Worm (Caenorhabditis elegans): ENCODE measurements around the gene E_BE45912.2.

E_BE45912.2 gene

DNA sequence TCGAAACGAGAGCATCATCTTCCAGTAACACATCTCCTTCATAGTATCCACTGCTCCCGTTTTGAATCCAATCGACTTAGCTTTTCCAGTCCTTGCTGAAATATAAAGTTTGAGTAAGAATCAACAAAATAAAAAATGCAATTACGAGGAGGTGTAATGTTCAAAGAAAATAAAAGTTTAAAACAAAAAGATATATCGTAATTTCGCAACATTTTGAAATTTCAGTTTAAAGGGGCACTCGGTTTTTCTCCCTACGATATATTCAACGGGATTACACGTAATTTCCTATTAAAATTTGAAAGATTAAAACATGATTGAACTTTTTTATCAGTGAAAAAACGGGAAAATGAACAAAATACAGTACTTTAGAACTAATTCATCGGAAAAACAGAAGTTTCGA lies 14.8 kb downstream of the E_BE45912.2 start, which contains the start of gene Y34F4.3:
TSS of gene Y34F4.3 (minus strand) at position 101 of the 400 bp plus-strand sequence.
- no peak for TF ChIP-seq unc-62 (GFP tag; optimal IDR thresholded peaks at IDR 0.05)

DNA sequence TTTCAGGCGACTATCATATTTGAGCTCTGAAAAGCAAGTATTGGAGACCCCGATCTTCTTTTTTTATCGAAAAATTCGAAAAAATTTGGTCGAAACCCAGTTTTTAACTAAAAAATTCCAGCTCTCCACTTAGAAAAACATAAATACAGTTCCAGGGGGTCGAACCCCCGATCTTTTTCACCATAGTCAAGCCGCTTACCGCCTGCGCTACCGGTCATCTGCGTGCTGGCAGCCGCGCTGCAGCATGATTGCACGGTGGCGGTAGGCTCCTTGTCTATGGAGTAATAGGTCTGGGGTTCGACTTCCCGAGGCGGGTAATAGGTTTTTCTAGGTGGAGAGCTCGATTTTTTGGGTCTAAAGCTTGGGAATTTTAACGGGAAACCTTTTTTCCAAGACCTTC lies 21.1 kb downstream of the E_BE45912.2 start, which contains the start of gene clc-24:
TSS of gene clc-24 (plus strand) at position 263 of the 400 bp plus-strand sequence.
- no peak for TF ChIP-seq unc-62 (GFP tag; optimal IDR thresholded peaks at IDR 0.05)

DNA sequence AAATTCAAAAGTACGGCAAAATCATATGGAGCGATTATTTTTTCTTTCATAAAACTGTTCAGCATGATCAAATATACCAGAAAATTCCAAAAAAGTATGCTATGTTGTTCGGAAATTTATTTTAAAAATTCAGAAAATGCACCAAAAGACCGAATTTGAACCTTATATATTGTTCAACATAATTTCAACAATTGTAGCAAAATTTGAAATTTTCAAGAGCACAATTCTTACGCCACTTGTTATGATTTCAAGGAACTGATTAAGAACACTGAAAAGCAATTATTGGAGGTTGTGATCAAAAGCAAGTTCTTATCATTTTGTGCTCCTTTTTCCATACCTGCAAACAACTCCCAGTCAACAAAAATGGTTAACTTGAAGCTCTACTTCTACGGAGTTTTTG lies 22.8 kb downstream of the E_BE45912.2 start, which contains the start of gene clc-27:
TSS of gene clc-27 (plus strand) at position 301 of the 400 bp plus-strand sequence.
- no peak for TF ChIP-seq unc-62 (GFP tag; optimal IDR thresholded peaks at IDR 0.05)

DNA sequence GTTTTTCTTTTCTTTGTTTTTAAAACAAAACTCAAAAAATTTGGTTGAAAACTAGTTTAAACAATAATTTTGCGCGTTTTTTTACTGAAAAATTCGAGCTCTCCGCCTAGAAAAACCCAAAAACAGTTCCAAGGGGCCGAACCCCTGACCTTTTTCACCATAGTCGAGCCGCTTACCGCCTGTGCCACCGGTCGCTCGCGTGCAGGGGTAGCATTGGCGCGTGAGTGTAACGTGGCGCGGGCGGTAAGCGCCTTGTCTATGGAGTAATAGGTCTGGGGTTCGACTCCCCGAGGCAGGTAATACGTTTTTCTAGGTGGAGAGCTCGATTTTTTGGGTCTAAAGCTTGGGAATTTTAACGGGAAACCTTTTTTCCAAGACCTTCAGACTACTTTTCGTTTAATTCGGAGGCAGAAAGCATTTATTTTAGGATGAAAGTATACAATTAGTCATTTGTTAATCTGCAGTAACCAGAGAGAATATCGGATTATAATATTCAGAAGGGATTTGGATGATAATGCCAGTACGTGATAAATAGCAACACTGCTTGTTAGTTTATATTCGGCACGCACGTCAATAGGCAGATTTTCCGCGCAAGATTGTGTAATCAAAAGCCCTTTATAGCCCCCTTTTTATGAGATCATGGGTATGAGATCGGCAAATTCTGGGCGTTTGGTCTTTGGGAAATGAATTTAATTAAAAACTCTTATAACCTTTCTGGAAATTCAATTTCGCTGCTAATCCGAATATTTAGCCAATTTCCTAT lies 23.6 kb downstream of the E_BE45912.2 start:
- TF ChIP-seq unc-62 (GFP tag; optimal IDR thresholded peaks at IDR 0.05): no peak

DNA sequence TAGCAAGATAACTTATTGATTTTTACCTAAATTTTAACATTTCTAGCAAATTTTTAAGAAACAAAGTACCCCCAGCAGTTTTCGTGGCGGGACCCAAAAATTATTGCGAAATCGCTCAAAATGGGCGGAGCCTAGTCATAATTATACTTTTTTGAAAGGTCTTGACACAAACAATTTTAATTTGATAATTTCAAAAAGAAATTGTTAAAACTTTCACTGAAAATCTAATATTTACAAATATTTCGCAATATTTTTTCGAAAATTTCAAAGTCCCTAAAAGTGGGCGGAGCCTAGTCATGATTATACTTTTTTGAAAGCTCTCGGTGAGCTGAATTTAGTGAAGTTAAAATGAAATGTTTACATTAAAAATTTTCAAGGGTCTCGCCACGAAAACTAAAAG lies 26.4 kb downstream of the E_BE45912.2 start:
- no peak for TF ChIP-seq unc-62 (GFP tag; optimal IDR thresholded peaks at IDR 0.05)

DNA sequence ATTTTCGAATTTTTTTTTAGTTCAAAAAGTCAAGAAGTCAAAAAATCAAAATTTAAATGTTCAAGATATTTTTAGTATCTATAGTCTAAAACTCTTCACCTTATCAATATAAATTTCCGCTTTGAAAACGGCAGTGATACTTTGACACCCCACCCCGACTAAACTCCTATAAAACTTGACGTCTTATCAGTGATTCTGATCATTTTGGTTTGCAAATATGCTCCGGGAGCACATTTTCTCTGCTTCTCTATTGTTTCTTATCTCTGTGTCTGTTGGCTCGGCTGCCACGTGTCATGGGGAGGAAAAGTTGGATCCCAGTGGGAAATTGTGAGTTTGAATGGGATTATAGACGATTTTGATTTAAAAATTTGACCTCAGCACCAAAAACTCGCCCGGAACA lies 28.4 kb downstream of the E_BE45912.2 start, which contains the start of gene clec-150:
TSS of gene clec-150 (plus strand) at position 198 of the 400 bp plus-strand sequence.
- no peak for TF ChIP-seq unc-62 (GFP tag; optimal IDR thresholded peaks at IDR 0.05)

DNA sequence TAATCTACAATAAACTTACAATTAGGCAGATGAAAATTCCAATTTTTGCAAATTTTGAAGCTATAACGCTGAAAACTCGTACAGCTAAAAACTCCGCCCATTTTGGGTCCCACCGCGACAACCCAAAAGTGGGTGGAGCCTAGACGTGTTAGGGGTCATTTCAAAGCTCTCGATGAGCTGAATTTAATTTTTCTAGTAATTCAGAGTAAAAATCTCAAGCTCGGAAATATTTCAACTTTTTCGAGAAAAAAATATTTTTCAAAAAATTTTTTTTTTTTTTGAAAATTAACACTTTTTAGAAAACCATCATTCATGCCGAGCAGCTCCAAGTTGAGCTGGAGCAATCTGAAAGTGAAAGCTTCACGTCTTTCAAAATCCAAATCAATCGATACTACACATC lies 29.6 kb downstream of the E_BE45912.2 start, which contains the start of gene R06B10.7:
TSS of gene R06B10.7 (minus strand) at position 101 of the 400 bp plus-strand sequence.
- no peak for TF ChIP-seq unc-62 (GFP tag; optimal IDR thresholded peaks at IDR 0.05)

DNA sequence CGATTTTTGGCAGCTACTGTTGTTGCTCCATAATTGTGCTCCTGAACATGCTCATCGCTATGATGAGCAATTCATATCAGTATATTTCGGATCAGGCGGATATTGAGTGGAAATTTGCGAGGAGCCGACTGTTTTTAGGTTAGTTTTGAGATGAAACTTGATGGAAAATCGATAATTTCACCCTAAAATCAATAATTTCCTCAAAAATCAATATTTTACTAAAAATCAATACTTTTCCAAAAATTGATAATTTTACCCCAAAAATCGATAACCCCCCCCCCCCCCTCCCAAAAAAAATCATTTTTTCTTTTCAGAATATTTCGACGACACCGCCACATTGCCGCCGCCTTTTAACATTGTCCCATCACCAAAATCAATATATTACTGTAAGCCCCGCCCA lies 32.0 kb downstream of the E_BE45912.2 start:
- TF ChIP-seq unc-62 (GFP tag; optimal IDR thresholded peaks at IDR 0.05): no peak

DNA sequence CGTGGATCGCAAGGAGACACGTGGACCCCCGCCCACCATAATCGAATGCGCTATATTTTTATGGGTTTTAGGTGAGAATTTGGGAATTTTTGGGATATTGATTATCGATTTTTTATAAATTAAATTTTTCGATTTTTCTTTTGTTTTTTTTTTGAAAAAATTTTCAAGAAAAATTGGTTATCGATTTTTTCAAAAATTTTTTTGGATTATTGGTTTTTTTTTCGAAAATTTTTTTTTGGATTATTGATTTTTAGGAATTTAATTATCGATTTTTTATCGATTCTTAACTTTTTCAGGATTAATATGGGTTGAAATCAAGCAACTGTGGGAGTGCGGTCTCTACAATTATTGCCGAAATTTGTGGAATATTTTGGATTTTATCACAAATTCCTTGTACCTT lies 34.3 kb downstream of the E_BE45912.2 start:
- TF ChIP-seq unc-62 (GFP tag; optimal IDR thresholded peaks at IDR 0.05): no peak

DNA sequence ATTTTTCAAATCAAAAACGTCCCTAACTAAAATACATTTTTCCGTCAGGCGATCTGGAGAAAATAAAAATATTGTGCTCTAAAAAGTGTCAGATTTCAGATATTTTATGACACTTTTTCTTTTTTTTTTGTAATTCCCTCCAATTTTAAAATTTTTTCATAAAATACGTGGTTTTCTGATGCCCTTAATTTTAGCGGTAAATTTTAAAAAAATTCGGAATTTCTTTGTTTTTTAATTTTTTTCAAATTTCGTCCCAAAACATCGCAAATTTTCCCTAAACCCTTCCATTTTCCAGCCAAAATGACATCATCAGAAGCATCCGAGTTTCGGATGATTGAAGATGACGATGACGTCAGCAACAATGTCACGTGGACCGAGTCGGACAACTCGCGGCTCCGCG lies 39.3 kb downstream of the E_BE45912.2 start, which contains the start of gene trp-2:
TSS of gene trp-2 (plus strand) at position 301 of the 400 bp plus-strand sequence.
- no peak for TF ChIP-seq unc-62 (GFP tag; optimal IDR thresholded peaks at IDR 0.05)

DNA sequence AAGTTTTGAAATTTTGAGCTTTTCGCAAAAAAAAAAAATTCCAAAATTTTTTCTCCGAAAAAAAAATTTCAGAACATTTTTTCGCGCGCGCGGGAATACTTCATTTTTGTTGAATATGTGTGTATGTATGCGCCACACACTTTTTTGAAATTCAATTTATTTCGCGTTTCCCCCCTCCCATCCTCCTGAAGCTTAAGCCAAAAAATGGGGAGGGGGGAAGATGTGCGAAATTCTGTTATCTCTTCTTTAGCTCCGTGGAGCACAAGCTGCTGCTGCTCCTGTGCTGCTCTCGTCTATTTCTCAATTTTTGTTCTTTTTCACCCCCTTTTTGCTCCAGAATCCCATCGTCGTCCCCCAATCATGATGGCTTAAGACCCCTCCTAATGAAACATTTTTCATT lies 41.3 kb downstream of the E_BE45912.2 start:
- TF ChIP-seq unc-62 (GFP tag; optimal IDR thresholded peaks at IDR 0.05): no peak

DNA sequence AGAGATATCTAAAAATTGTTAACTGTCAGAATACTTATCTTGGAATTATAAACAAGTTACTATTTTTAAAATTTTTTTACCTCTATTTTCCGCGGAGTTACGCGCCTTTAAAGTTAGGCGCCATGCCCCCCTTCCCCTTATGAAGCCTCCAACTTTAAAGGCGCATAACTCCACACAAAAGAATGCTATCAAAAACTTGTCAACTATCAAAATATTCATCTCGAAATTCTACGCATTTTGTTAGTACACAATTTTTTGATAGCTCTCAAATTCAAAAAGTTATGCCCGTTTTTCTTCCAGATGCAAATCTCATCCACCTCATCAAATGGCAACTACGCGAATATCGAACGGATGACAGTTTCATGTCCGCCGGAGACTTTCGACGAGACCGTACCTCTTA lies 47.9 kb downstream of the E_BE45912.2 start, which contains the start of gene tbc-10:
TSS of gene tbc-10 (plus strand) at position 301 of the 400 bp plus-strand sequence.
- TF ChIP-seq unc-62 (GFP tag; optimal IDR thresholded peaks at IDR 0.05): no peak

DNA sequence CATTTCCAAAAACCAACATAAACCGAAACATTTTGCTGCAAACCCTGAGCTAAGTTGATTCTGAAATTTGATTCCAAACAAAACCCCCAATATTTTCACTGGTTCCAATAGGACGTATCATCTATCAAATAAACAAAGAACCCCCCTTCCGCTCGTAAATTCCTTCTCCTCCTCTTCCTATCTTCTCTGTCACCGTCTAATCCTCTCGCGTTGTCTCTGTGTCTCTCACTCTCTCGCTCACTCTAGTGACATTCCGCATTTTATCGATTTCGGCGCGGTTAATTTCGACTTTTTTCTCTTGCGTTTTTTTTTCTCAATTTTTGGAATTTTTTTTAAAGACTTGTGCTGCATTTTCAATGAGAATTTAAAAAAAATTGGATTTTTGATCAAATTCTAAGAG lies 48.9 kb downstream of the E_BE45912.2 start:
- no peak for TF ChIP-seq unc-62 (GFP tag; optimal IDR thresholded peaks at IDR 0.05)

DNA sequence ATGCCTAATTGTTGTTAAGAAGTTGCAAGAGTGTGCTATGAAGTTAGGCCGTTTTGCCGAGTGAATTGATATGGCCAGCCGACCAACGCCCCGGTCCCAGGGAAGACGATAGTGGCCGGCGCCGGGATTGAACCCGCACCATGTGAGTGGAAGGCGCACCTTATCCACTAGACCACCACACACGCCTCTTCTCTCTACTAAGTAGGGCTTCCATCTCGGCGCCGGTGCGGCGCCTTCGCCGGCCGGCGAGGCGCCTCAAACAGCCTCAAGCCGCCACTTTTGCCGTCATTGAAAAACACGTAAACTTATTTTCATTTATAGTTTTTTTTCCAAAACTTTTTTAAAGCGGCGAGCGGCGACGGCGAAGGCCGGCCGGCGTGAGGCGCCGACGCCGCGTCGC lies 52.0 kb downstream of the E_BE45912.2 start:
- no peak for TF ChIP-seq unc-62 (GFP tag; optimal IDR thresholded peaks at IDR 0.05)

All from whole organism, dauer.